Fruit fly (Drosophila melanogaster): ENCODE measurements around the gene Adgf-C.

Adgf-C gene

dm6 chr3R:13676137-13677086, 30.1 kb upstream of the Adgf-C start, which contains the start of the genes Lkb1 and CG9588 (continued):
- TF ChIP-seq CG32264 (GFP tag; optimal IDR thresholded peaks at IDR 0.05) (no peak), Hnf4 (GFP tag; optimal IDR thresholded peaks at IDR 0.05) (no peak), psq (GFP tag; optimal IDR thresholded peaks at IDR 0.05) (peak; percentile 56), sv (GFP tag; optimal IDR thresholded peaks at IDR 0.05) (peak; percentile 39), dl (GFP tag; optimal IDR thresholded peaks at IDR 0.05; ENCODE audit: insufficient read depth in 1 of 2, partially characterized antibody in 2 of 2) (no peak), Jra (GFP tag; optimal IDR thresholded peaks at IDR 0.05) (no peak), rgr (GFP tag; optimal IDR thresholded peaks at IDR 0.05) (peak; percentile 62), Hr83 (GFP tag; optimal IDR thresholded peaks at IDR 0.05; ENCODE audit: poor library complexity, severe bottlenecking) (peak; percentile 53), dmrt93B (GFP tag; optimal IDR thresholded peaks at IDR 0.05) (no peak), Abd-B (GFP tag; optimal IDR thresholded peaks at IDR 0.05) (no peak), br (GFP tag; optimal IDR thresholded peaks at IDR 0.05) (peak; percentile 66)

DNA sequence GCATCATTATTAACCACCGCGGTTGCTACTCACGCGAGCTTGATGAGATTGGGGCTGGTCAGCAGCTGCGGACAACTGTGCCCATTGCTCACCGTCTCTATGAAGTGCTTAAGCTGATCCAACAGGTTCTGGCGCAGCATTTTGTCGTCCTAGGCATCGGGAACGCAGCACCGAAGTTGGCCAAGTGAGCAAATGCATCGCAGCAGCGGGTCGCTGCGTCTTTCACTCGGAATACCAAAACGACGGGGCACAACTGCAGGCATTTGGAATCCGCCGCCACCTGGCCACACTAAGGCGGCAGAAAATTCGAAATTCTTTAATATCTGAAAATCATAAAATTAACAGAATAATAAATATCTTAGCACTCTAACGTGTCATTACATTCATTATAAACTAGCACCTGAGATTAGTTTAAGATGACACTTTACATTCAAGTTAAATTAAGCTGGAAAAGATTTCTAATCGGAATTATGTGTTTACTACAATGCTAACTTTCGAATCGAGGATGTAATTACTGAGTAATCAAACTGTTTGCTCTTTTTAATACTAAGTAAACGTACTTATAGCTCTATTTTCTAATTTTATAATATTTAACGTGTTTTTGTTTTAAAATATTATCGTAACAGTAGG, 23.4 kb upstream of the Adgf-C start:
- TF ChIP-seq Jra (GFP tag; optimal IDR thresholded peaks at IDR 0.05) (no peak), dsf (GFP tag; optimal IDR thresholded peaks at IDR 0.05; ENCODE audit: borderline replicate concordance) (no peak), Sp1 (GFP tag; optimal IDR thresholded peaks at IDR 0.05) (no peak), Hr78 (GFP tag; optimal IDR thresholded peaks at IDR 0.05) (no peak), jim (GFP tag; optimal IDR thresholded peaks at IDR 0.05) (no peak)

DNA sequence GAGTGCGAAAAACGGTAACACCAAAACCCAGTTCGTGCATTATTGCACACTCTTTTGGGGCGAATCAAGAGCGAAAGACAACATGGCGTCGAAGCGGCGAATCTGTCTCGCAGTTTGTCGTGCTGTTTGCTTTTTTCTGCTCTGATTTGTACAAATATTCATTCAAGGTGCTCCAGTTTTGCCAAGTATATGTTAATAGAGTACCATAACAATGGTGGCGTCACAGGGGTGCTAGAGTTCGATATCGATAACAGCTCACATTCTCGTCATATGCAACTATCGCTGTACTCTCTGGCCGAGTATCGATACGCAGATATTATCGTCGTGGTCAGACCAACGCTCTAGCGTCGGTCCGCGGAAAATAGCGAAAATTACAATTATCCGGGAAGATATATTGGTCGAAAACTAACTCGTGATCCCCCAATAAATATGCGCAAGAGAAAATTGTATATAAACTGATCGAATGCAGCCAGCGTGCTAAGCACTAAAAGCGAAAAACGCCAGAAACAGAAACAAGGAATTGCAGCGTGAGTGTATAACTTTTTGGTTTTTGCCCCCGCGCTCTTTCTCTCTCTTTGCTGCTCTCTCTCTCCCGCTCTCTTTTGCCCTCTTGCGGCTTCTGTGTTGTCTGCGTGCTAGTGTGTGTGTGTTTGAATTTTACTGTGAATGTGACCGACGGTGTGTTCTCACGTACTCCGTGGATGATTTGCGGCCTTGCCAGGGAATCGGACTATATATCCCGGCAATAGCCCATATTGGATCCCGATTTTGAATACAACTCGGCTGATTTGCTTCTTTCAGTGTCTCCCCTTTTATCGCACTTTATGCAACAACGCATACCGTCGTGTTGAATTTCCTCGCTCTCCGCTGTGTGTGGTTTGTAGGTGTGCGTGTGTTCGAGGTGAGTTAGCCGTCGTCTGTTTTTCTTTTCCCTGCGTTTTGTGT, 22.7 kb upstream of the Adgf-C start, which contains the start of gene flfl:
Gene flfl, plus strand, starts transcription at position 298 of the 945 bp plus-strand sequence.
- peak; percentile 6 for TF ChIP-seq CG9705 (GFP tag; optimal IDR thresholded peaks at IDR 0.05)
- no peak for TF ChIP-seq Rel (GFP tag; optimal IDR thresholded peaks at IDR 0.05)
- TF ChIP-seq Rel (tag; optimal IDR thresholded peaks at IDR 0.05) = no peak
- peak; percentile 26 for TF ChIP-seq HLH106 (tag; optimal IDR thresholded peaks at IDR 0.05)
- peak; percentile 46 for TF ChIP-seq Myc (optimal IDR thresholded peaks at IDR 0.05)
- no peak for TF ChIP-seq ey (GFP tag; optimal IDR thresholded peaks at IDR 0.05)
- TF ChIP-seq lola (GFP tag; optimal IDR thresholded peaks at IDR 0.05) = peak; percentile 50
- no peak for TF ChIP-seq brk (GFP tag; optimal IDR thresholded peaks at IDR 0.05)
- peak; percentile 34 for TF ChIP-seq N (GFP tag; optimal IDR thresholded peaks at IDR 0.05)
- peak; percentile 32 for TF ChIP-seq Hr83 (GFP tag; optimal IDR thresholded peaks at IDR 0.05; ENCODE audit: poor library complexity, severe bottlenecking)
- TF ChIP-seq foxo (GFP tag; optimal IDR thresholded peaks at IDR 0.05) = peak; percentile 1
- no peak for TF ChIP-seq Jra (GFP tag; optimal IDR thresholded peaks at IDR 0.05)
- peak; percentile 88 for TF ChIP-seq Vsx2 (GFP tag; optimal IDR thresholded peaks at IDR 0.05; ENCODE audit: partially characterized antibody)
- peak; percentile 77 to 95 for TF ChIP-seq dl (GFP tag; optimal IDR thresholded peaks at IDR 0.05; ENCODE audit: insufficient read depth in 1 of 2, partially characterized antibody in 2 of 2)
- TF ChIP-seq Dif (GFP tag; optimal IDR thresholded peaks at IDR 0.05; ENCODE audit: partially characterized antibody) = peak; percentile 97

DNA sequence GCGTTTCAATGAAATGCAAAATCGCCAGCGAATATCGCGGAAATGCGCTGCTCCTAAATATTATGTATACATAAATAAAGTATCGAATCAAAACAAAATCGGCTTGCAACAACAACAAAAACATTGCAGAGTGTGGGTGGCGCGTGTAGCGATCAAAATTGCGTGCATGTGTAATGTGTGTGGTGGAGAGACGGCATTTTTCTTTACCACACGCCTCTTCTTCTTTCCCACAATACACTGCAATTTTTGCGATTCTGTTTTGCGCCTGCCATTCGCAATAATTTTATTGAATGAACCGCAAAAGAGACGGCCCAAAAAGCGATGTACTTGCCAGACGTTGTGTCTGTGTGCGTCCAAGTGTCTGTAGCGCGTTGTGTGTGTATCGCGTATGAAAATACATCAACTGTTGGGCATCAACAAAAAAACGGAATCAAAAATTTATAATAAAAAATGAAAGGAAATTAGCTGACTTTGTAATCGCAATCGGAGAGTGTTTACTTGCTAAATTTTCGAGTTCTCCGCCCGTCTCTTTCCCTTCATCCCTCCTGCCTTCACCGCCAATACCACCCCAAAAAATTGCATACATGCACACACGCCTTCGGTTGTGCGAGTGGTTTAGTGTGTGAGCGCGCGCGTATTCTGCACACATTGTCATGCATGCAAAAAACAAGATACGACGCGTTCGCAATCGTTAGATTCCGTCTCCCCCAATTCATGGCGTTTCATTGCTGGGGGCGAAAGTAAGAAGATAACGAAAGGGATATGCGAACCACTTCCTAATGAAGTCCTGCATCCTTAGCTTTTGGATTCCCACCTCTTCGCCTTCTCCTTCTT, 21.8 kb upstream of the Adgf-C start:
- no peak for TF ChIP-seq br (GFP tag; optimal IDR thresholded peaks at IDR 0.05)
- peak in 1 of 2 experiments; percentile 14 for TF ChIP-seq foxo (GFP tag; optimal IDR thresholded peaks at IDR 0.05)
- peak; percentile 25 for TF ChIP-seq OdsH (GFP tag; optimal IDR thresholded peaks at IDR 0.05)
- peak; percentile 5 for TF ChIP-seq rgr (GFP tag; optimal IDR thresholded peaks at IDR 0.05)
- peak; percentile 32 for TF ChIP-seq Hnf4 (GFP tag; optimal IDR thresholded peaks at IDR 0.05)
- peak; percentile 9 for TF ChIP-seq Dif (GFP tag; optimal IDR thresholded peaks at IDR 0.05; ENCODE audit: partially characterized antibody)
- no peak for TF ChIP-seq CG9705 (GFP tag; optimal IDR thresholded peaks at IDR 0.05)
- TF ChIP-seq psq (GFP tag; optimal IDR thresholded peaks at IDR 0.05) = peak; percentile 99
- no peak for TF ChIP-seq Sp1 (GFP tag; optimal IDR thresholded peaks at IDR 0.05)
- TF ChIP-seq dsf (GFP tag; optimal IDR thresholded peaks at IDR 0.05; ENCODE audit: borderline replicate concordance) = no peak
- no peak for TF ChIP-seq lola (GFP tag; optimal IDR thresholded peaks at IDR 0.05)
- TF ChIP-seq N (GFP tag; optimal IDR thresholded peaks at IDR 0.05) = peak; percentile 58
- peak in 1 of 2 experiments; percentile 27 for TF ChIP-seq dl (GFP tag; optimal IDR thresholded peaks at IDR 0.05; ENCODE audit: insufficient read depth in 1 of 2, partially characterized antibody in 2 of 2)
- TF ChIP-seq Abd-B (GFP tag; optimal IDR thresholded peaks at IDR 0.05) = peak; percentile 19
- peak; percentile 62 for TF ChIP-seq h (GFP tag; optimal IDR thresholded peaks at IDR 0.05)
- no peak for TF ChIP-seq Hr83 (GFP tag; optimal IDR thresholded peaks at IDR 0.05; ENCODE audit: poor library complexity, severe bottlenecking)
